Worm (Caenorhabditis elegans): ENCODE data around the gene B0250.7.

The B0250.7 gene

ce11 chrV:20470385-20470784 lies 5.5 kb downstream of the B0250.7 start, which contains the start of gene B0250.8:
B0250.8 (minus strand) TSS chrV:20470485.
- TF ChIP-seq M03D4.4 (tag; optimal IDR thresholded peaks at IDR 0.05) (no peak), pha-4 (tag; optimal IDR thresholded peaks at IDR 0.05) (no peak), nhr-76 (tag; optimal IDR thresholded peaks at IDR 0.05) (no peak), sptf-1 (tag; optimal IDR thresholded peaks at IDR 0.05) (no peak), tbx-8 (GFP tag; optimal IDR thresholded peaks at IDR 0.05) (no peak), blmp-1 (tag; optimal IDR thresholded peaks at IDR 0.05) (no peak), elt-3 (tag; optimal IDR thresholded peaks at IDR 0.05) (no peak), ces-1 (GFP tag; optimal IDR thresholded peaks at IDR 0.05) (no peak), flh-1 (GFP tag; optimal IDR thresholded peaks at IDR 0.05) (no peak), nhr-28 (tag; optimal IDR thresholded peaks at IDR 0.05) (no peak), zip-8 (tag; optimal IDR thresholded peaks at IDR 0.05) (no peak), snpc-4 (tag; optimal IDR thresholded peaks at IDR 0.05) (no peak), elt-1 (tag; optimal IDR thresholded peaks at IDR 0.05; ENCODE audit: borderline replicate concordance, insufficient read depth) (no peak), nhr-12 (tag; optimal IDR thresholded peaks at IDR 0.05) (no peak), nhr-237 (tag; optimal IDR thresholded peaks at IDR 0.05) (no peak), mab-5 (tag; optimal IDR thresholded peaks at IDR 0.05) (no peak), sem-2 (GFP tag; optimal IDR thresholded peaks at IDR 0.05) (no peak), nhr-2 (tag; optimal IDR thresholded peaks at IDR 0.05) (no peak)

ce11 chrV:20464778-20465177 lies 11.1 kb downstream of the B0250.7 start:
- TF ChIP-seq unc-39 (tag; optimal IDR thresholded peaks at IDR 0.05): no peak
- peak; percentile 37 for TF ChIP-seq ces-1 (GFP tag; optimal IDR thresholded peaks at IDR 0.05)
- no peak for TF ChIP-seq ceh-43 (GFP tag; optimal IDR thresholded peaks at IDR 0.05)
- TF ChIP-seq ham-2 (GFP tag; optimal IDR thresholded peaks at IDR 0.05): no peak
- TF ChIP-seq unc-120 (tag; optimal IDR thresholded peaks at IDR 0.05; ENCODE audit: poor library complexity, severe bottlenecking): peak; percentile 7

ce11 chrV:20460808-20461207 lies 15.1 kb downstream of the B0250.7 start, which contains the start of gene B0250.18:
B0250.18 (minus strand) TSS chrV:20460908.
- TF ChIP-seq ceh-83 (GFP tag; optimal IDR thresholded peaks at IDR 0.05) (no peak), lin-32 (GFP tag; optimal IDR thresholded peaks at IDR 0.05) (no peak), hlh-1 (tag; optimal IDR thresholded peaks at IDR 0.05) (no peak), nhr-12 (tag; optimal IDR thresholded peaks at IDR 0.05) (no peak), bed-3 (GFP tag; optimal IDR thresholded peaks at IDR 0.05) (no peak), ceh-39 (tag; optimal IDR thresholded peaks at IDR 0.05) (no peak), cnd-1 (tag; optimal IDR thresholded peaks at IDR 0.05) (no peak), M03D4.4 (tag; optimal IDR thresholded peaks at IDR 0.05) (no peak), elt-3 (tag; optimal IDR thresholded peaks at IDR 0.05) (no peak), ztf-11 (tag; optimal IDR thresholded peaks at IDR 0.05) (no peak), ham-2 (GFP tag; optimal IDR thresholded peaks at IDR 0.05) (no peak), pha-4 (tag; optimal IDR thresholded peaks at IDR 0.05) (no peak), lsy-2 (tag; optimal IDR thresholded peaks at IDR 0.05) (no peak), drap-1 (GFP tag; optimal IDR thresholded peaks at IDR 0.05) (no peak), nhr-28 (tag; optimal IDR thresholded peaks at IDR 0.05) (no peak), mls-2 (tag; optimal IDR thresholded peaks at IDR 0.05) (no peak)

- no peak for TF ChIP-seq nhr-237 (tag; optimal IDR thresholded peaks at IDR 0.05)
- TF ChIP-seq elt-1 (tag; optimal IDR thresholded peaks at IDR 0.05; ENCODE audit: borderline replicate concordance, insufficient read depth): no peak
- TF ChIP-seq M03D4.4 (tag; optimal IDR thresholded peaks at IDR 0.05): no peak
- TF ChIP-seq ceh-83 (GFP tag; optimal IDR thresholded peaks at IDR 0.05): no peak
- TF ChIP-seq mab-5 (tag; optimal IDR thresholded peaks at IDR 0.05): no peak
- no peak for TF ChIP-seq elt-3 (tag; optimal IDR thresholded peaks at IDR 0.05)
- TF ChIP-seq hlh-1 (tag; optimal IDR thresholded peaks at IDR 0.05): peak; percentile 53
- no peak for TF ChIP-seq flh-1 (GFP tag; optimal IDR thresholded peaks at IDR 0.05)
- no peak for TF ChIP-seq pha-4 (tag; optimal IDR thresholded peaks at IDR 0.05)
- no peak for TF ChIP-seq unc-120 (tag; optimal IDR thresholded peaks at IDR 0.05; ENCODE audit: poor library complexity, severe bottlenecking)
- peak; percentile 40 for TF ChIP-seq cnd-1 (tag; optimal IDR thresholded peaks at IDR 0.05)
- no peak for TF ChIP-seq mep-1 (tag; optimal IDR thresholded peaks at IDR 0.05)
- no peak for TF ChIP-seq zip-8 (tag; optimal IDR thresholded peaks at IDR 0.05)
- TF ChIP-seq nhr-28 (tag; optimal IDR thresholded peaks at IDR 0.05): no peak
- no peak for TF ChIP-seq bed-3 (GFP tag; optimal IDR thresholded peaks at IDR 0.05)
- TF ChIP-seq ceh-39 (tag; optimal IDR thresholded peaks at IDR 0.05): no peak
- TF ChIP-seq nhr-12 (tag; optimal IDR thresholded peaks at IDR 0.05): no peak
- TF ChIP-seq unc-39 (tag; optimal IDR thresholded peaks at IDR 0.05): no peak
- TF ChIP-seq sem-2 (GFP tag; optimal IDR thresholded peaks at IDR 0.05): no peak
- no peak for TF ChIP-seq ham-2 (GFP tag; optimal IDR thresholded peaks at IDR 0.05)
- peak; percentile 30 for TF ChIP-seq sptf-1 (tag; optimal IDR thresholded peaks at IDR 0.05)
- no peak for TF ChIP-seq nhr-2 (tag; optimal IDR thresholded peaks at IDR 0.05)
- TF ChIP-seq nhr-76 (tag; optimal IDR thresholded peaks at IDR 0.05): no peak
- TF ChIP-seq lsy-2 (tag; optimal IDR thresholded peaks at IDR 0.05): no peak
- TF ChIP-seq ceh-43 (GFP tag; optimal IDR thresholded peaks at IDR 0.05): no peak
- TF ChIP-seq blmp-1 (tag; optimal IDR thresholded peaks at IDR 0.05): no peak
- TF ChIP-seq mls-2 (tag; optimal IDR thresholded peaks at IDR 0.05): peak; percentile 44
- TF ChIP-seq snpc-4 (tag; optimal IDR thresholded peaks at IDR 0.05): no peak
- TF ChIP-seq ztf-11 (tag; optimal IDR thresholded peaks at IDR 0.05): no peak
- peak; percentile 3 for TF ChIP-seq ces-1 (GFP tag; optimal IDR thresholded peaks at IDR 0.05)
- TF ChIP-seq unc-62 (GFP tag; optimal IDR thresholded peaks at IDR 0.05): no peak
Measured at ce11 chrV:20457155-20457554, 18.7 kb downstream of the B0250.7 start.
